Worm (Caenorhabditis elegans): ENCODE results near the gene rpap-2.

Gene rpap-2

DNA sequence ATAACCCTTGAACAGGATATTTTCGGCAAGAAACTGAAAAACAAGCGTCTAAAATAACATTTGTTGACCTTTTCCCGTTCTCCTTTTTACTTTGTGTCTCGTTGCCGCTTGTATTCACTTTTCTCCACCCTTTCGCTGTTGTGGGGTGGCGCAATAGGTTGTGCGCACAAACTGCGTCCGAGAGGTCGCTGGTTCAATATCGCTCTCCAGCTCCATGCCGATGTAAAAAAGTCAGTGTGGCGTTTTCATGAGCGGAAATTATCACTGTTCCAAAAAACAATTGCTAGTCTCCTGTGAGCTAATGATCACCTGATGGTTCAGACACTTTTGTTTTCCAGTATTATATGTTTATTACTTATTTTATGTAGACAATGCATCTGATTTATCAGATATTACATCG is 30.2 kb upstream of the rpap-2 start (continued):
- TF ChIP-seq mxl-2 (GFP tag; conservative IDR thresholded peaks at IDR 0.05) (0 out of 2 replicates have a peak, but pooled peaks have one; percentile 57), F26F4.8 (GFP tag; conservative IDR thresholded peaks at IDR 0.05) (peak; percentile 71; the same call in 1 of the 2 replicates), ztf-7 (tag; optimal IDR thresholded peaks at IDR 0.05) (peak; percentile 46), set-16 (GFP tag; IDR thresholded peaks at IDR 0.05) (no peak), dpl-1 (GFP tag; optimal IDR thresholded peaks at IDR 0.05) (no peak), unc-39 (tag; optimal IDR thresholded peaks at IDR 0.05) (no peak), nhr-10 (tag; optimal IDR thresholded peaks at IDR 0.05) (no peak), ceh-20 (GFP tag; IDR thresholded peaks at IDR 0.05) (no peak; the same call in 1 of the 2 replicates), nhr-11 (tag; optimal IDR thresholded peaks at IDR 0.05) (peak; percentile 10), R02D3.7 (tag; optimal IDR thresholded peaks at IDR 0.05) (no peak), ceh-82 (tag; optimal IDR thresholded peaks at IDR 0.05) (no peak), tra-1 (GFP tag; IDR thresholded peaks at IDR 0.05) (peak; percentile 71), F44E2.7 (GFP tag; IDR thresholded peaks at IDR 0.05) (no peak), F10B5.3 (tag; optimal IDR thresholded peaks at IDR 0.05) (peak; percentile 7), daf-12 (tag; optimal IDR thresholded peaks at IDR 0.05) (no peak), arid-1 (GFP tag; conservative IDR thresholded peaks at IDR 0.05) (peak; percentile 87), lin-39 (tag; optimal IDR thresholded peaks at IDR 0.05) (no peak), lir-3 (tag; optimal IDR thresholded peaks at IDR 0.05) (peak; percentile 61), zip-11 (GFP tag; IDR thresholded peaks at IDR 0.05) (no peak), nhr-28 (tag; optimal IDR thresholded peaks at IDR 0.05) (peak; percentile 47), lim-7 (GFP tag; IDR thresholded peaks at IDR 0.05) (peak; percentile 94), unc-62 (GFP tag; optimal IDR thresholded peaks at IDR 0.05 in 1 of 2) (peak in 1 of 2 experiments; percentile 99), unc-62 (tag; optimal IDR thresholded peaks at IDR 0.05) (no peak), egl-43 (GFP tag; IDR thresholded peaks at IDR 0.05) (no peak; the same call in 1 of the 2 replicates)

DNA sequence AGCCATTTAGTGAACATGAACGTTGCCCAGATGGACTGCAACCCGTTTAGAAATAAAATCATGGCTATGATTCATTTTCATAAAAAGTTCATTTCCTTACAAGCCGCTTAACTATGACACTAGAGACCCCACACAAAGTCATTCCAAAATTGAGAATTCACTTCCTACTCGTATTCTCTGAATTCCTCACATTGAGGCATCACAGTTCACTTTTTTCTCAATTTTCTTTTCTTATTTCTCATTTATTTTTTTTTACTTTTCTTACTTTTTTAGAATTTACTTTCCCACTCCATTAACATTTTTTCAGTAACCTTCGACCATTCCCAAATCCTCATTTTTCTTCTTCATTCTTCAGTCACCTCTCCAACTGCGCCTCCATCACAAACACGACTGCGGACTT is 23.4 kb upstream of the rpap-2 start, which contains the start of gene dhrr-1:
Gene dhrr-1, plus strand, starts transcription at position 301 of the 400 bp plus-strand sequence.
- TF ChIP-seq tag-97 (GFP tag; IDR thresholded peaks at IDR 0.05): no peak
- TF ChIP-seq rbr-2 (tag; optimal IDR thresholded peaks at IDR 0.05): no peak
- TF ChIP-seq lin-15B (tag; optimal IDR thresholded peaks at IDR 0.05): no peak
- no peak for TF ChIP-seq ceh-44 (GFP tag; IDR thresholded peaks at IDR 0.05)
- TF ChIP-seq jun-1 (tag; optimal IDR thresholded peaks at IDR 0.05): no peak
- TF ChIP-seq pqm-1 (tag; optimal IDR thresholded peaks at IDR 0.05): no peak
- TF ChIP-seq vab-7 (GFP tag; IDR thresholded peaks at IDR 0.05): no peak
- no peak for TF ChIP-seq D1046.2 (GFP tag; IDR thresholded peaks at IDR 0.05)
- TF ChIP-seq nhr-6 (tag; optimal IDR thresholded peaks at IDR 0.05): no peak
- no peak for TF ChIP-seq lim-7 (GFP tag; IDR thresholded peaks at IDR 0.05)
- no peak for TF ChIP-seq F44E2.7 (GFP tag; IDR thresholded peaks at IDR 0.05)

DNA sequence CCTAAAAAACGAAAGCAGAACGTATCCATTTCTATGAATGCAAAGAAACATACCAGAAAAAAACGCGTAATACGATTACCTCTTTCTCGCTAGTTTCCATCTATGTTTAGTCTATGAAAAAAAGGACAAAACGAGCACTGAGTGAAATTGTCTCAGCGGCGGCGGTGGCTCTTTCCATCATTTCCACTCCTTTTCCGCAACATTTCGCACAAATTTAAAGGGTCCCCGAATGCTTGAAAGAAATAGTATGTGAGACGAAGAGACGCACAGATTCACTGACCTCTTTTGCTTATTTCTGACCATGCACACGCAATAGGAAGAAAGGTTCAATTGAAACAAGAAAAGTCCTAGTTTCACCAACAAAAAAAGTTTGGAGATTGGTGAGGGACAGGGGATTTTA is 21.5 kb upstream of the rpap-2 start:
- TF ChIP-seq fkh-10 (GFP tag; optimal IDR thresholded peaks at IDR 0.05) (peak; percentile 52), zag-1 (tag; optimal IDR thresholded peaks at IDR 0.05) (no peak)

DNA sequence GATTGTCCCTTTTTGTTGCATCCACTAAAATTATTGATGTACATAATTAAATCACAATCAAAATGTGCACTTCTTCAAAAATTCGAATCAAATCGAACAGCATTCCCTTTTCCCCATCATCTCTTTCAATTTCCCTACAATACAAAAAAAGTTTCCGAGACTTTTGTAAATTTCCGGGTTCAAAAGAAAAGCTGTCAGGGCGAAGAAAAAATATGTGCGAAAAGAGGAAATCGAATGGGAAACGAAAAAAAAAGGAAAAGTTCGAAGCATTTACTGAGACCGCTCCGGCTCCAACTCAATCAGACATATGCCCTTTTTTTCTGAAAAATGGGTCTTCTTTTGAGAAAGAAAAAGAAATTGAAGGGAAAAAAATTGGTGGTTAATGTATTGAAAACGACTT is 18.6 kb upstream of the rpap-2 start:
- no peak for TF ChIP-seq unc-62 (GFP tag; optimal IDR thresholded peaks at IDR 0.05 in 1 of 2)
- no peak for TF ChIP-seq unc-62 (tag; optimal IDR thresholded peaks at IDR 0.05)
- peak; percentile 46 for TF ChIP-seq fkh-10 (GFP tag; optimal IDR thresholded peaks at IDR 0.05)
- no peak for TF ChIP-seq nhr-48 (tag; optimal IDR thresholded peaks at IDR 0.05)

DNA sequence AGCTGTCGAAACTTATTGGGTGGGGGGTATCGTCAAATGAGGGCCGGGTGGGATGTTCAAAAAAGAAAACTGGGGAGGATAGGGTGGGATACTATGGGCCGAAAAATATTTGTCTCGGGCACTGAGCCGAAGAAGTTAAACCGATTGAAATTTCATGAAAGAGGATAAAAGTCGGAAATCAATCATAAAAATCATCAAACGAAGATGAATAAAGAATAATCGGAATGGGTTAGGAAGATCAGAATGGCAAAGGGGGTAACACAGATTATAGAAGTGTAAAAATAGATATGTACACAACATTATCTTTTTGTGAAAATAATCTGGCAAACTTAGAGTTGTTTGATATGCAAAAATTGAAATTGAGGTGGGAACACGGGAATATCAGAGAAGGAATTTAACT is 12.2 kb upstream of the rpap-2 start:
- no peak for TF ChIP-seq ces-1 (GFP tag; optimal IDR thresholded peaks at IDR 0.05)
- peak; percentile 94 for TF ChIP-seq aha-1 (tag)
